Fruit fly (Drosophila melanogaster): ENCODE results near the gene Eig71Eb.

The Eig71Eb gene

DNA sequence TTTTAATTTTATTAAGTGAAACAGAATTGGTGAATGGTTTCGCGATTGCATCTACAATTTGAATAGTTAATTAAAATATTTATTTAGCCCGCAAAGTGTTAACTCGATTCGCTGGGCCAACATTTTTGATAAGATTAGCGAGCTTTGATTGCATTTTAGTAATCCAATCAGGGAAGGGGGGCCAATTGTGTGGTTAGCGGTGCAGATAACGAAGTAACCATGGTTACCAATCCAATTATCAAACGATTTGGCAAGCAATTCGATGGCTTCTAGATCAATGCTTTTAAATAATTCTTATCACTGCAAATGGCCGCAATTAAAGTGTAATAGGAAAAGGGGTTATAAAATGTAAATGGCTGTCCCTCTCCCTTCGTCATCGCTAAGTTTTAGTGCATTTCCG is 42.7 kb downstream of the Eig71Eb start:
- TF ChIP-seq CG17801 (GFP tag; optimal IDR thresholded peaks at IDR 0.05; ENCODE audit: partially characterized antibody), result no peak

DNA sequence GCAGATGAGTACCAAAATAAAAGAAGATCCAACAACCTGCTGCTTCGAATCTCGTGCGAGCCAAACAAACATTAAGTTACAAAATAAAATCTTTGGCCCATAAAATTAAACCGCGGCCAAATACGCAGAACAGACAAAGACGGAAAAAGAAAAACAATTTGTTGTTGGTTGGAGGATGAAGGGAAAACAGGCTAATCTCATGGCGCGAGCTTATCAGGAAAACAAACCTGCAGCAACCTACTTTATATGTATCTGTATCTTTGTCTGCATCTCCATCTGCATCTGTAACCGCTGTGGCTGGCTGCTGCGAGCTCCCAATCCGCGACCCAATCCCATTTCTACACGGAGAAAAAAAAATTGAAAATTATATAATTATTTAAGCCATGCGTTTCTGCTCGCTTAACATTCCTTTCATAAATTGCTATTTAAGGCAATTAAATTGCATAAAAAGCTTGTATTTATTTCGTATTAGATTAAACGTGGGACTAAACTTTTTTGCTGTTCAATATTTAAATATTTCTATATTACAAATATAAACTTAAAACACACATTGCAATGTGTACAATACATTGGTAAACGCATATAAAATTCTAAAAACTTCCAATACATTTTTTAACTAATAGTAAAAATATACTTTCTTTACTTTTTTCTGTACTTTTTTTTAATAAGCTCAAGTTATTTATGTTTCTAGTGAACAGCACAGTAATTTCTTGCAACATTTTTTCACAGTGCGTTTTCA is 43.2 kb downstream of the Eig71Eb start:
- no peak for TF ChIP-seq CG17801 (GFP tag; optimal IDR thresholded peaks at IDR 0.05; ENCODE audit: partially characterized antibody)

DNA sequence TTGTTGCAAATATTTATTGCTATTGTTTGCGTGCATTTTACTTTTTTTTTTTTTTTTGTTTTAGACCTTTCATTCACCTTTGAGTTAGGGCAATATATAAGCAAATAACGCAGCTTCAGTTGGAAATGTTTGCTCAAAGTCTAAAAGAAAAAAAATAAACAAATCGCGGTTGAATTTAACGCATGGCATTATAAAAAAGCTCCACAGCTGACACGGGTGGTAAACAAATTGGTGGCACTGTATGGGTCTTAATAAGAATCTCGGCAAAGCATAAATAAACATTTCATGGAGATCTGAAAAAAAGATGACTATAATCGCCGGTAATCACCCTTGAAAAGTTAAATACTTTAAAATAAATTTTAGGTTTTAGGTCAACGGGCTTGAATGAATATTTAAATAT is 44.7 kb downstream of the Eig71Eb start:
- no peak for TF ChIP-seq CG17801 (GFP tag; optimal IDR thresholded peaks at IDR 0.05; ENCODE audit: partially characterized antibody)

DNA sequence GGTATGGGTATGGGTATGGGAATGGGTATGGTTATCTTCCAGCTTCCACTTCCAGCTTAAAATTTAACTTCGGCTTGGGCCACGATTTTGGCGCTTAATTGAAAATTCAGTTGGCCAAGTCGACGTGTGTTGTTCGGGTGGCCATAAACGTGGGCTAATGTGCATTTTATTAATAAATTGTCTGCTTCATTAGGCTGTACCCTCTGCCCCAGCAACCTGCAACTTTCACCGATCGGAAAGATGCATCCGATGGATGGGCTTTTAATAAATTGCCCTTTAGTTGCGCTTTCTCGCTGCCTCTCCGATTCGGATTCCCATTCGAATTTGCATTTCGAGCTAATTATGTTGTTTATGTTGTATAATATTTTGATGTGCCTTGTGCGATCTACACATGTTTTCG is 45.5 kb downstream of the Eig71Eb start:
- no peak for TF ChIP-seq CG17801 (GFP tag; optimal IDR thresholded peaks at IDR 0.05; ENCODE audit: partially characterized antibody)

DNA sequence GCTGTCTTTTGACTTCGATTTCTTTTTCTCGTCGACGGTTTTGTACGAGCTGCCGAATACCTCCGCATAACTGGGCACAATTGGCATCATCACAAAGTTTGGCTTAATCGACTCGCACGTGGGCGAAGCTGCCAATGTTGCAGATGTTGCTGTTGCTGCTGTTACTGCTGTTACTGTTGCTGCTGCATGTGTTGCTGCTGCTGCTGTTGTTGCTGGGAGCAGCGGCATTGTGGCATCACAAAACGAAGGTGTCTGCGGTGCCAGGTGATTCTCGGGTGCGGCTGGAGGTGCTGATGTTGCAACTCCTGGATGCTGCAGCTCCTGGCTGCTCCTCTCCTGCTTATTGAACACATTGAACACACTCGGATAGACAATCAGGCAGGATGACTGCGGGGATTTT is 48.2 kb downstream of the Eig71Eb start:
- TF ChIP-seq CG17801 (GFP tag; optimal IDR thresholded peaks at IDR 0.05; ENCODE audit: partially characterized antibody), result no peak

DNA sequence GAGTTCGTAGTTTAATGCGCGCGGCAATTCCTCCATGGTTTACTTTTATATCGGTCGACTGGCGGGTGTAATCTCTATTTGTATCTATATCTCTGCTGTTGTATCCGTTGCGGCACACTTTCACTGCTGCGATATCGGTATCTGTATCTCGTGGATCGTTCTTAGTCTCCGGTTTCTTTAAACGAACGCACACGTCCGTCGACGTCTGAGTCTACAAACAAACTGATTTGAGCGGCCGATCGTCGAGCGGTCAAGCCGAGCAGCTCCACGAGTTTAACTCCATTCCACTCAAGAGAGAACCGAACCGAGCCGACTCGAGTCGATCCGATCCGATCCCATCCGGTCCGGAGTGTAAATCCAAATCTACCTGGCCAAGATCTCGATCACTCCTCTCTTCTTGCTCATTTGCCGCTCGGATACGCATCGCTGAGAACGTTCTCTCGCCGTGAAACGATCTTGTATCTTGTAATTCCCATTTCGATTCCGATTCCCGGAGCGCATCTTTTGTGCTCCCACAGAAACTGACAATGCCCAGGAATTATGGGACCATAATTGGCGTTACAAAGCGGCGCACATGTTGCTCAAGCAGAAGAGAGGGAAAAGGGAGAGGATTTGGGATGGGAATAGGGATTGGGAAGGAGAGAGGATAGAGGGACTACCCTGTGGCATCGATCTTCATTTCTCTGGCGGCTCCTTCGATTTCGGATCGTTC is 50.0 kb downstream of the Eig71Eb start, which contains the start of gene comm2:
Gene comm2, minus strand, starts transcription at position 225 of the 712 bp plus-strand sequence.
- TF ChIP-seq CG17801 (GFP tag; optimal IDR thresholded peaks at IDR 0.05; ENCODE audit: partially characterized antibody), result no peak

Measured in ovary, adult (tissue).